Worm (Caenorhabditis elegans) whole organism, young adult: ENCODE data around the gene C05D2.8.

Source experiments
- C06A6.2 ChIP-seq: fragments of 200-800 bp; sonication (Bioruptor generic); conservative IDR thresholded peaks from 2 replicates; pipeline ENCODE4 v1.3.6; 2022; ENCODE audit warnings: missing genetic modification characterization, missing compliant biosample characterization
- F10E7.11 ChIP-seq: sonication (generic microtip); optimal IDR thresholded peaks from 2 replicates; lab custom pipeline; 2017; ENCODE audit warnings: mild to moderate bottlenecking, missing genetic modification characterization, moderate library complexity, missing compliant biosample characterization
- F22D6.2 ChIP-seq: sonication (generic microtip); optimal IDR thresholded peaks from 2 replicates; lab custom pipeline; 2016; ENCODE audit warnings: mild to moderate bottlenecking, missing genetic modification characterization, missing compliant biosample characterization
- F33H1.4 ChIP-seq: fragments of 200-800 bp; sonication (Bioruptor generic); IDR thresholded peaks from 2 replicates; pipeline ENCODE4 v1.3.6; 2022; ENCODE audit warnings: missing genetic modification reagents, missing genetic modification characterization, missing compliant biosample characterization
- F37B4.10 ChIP-seq: fragments of 200-800 bp; sonication (Bioruptor generic); IDR thresholded peaks from 2 replicates; pipeline ENCODE4 v1.3.6; 2022; ENCODE audit warnings: missing genetic modification characterization, missing compliant biosample characterization
- F57C9.4 ChIP-seq: sonication (generic microtip); optimal IDR thresholded peaks from 2 replicates; lab custom pipeline; 2017; ENCODE audit warnings: mild to moderate bottlenecking, missing genetic modification characterization, missing compliant biosample characterization
- K12H6.12 ChIP-seq: fragments of 200-800 bp; sonication (Bioruptor generic); optimal IDR thresholded peaks from 2 replicates; lab custom pipeline; 2018; ENCODE audit warnings: mild to moderate bottlenecking, missing genetic modification characterization, missing compliant biosample characterization
- T26A5.8 ChIP-seq: sonication (generic microtip); optimal IDR thresholded peaks from 2 replicates; lab custom pipeline; 2016; ENCODE audit warnings: missing genetic modification characterization, missing compliant biosample characterization
- Y53F4B.3 ChIP-seq: fragments of 200-800 bp; sonication (Bioruptor generic); IDR thresholded peaks from 2 replicates; pipeline ENCODE4 v1.3.6; 2022; ENCODE audit warnings: missing genetic modification reagents, missing genetic modification characterization, missing compliant biosample characterization
- Y53G8AR.9 ChIP-seq: fragments of 200-800 bp; sonication (Bioruptor generic); conservative IDR thresholded peaks from 2 replicates; pipeline ENCODE4 v1.3.6; 2022; ENCODE audit warnings: missing genetic modification reagents, missing genetic modification characterization, missing compliant biosample characterization
- Y56A3A.18 ChIP-seq: fragments of 200-800 bp; sonication (Bioruptor generic); IDR thresholded peaks from 2 replicates; pipeline ENCODE4 v1.3.6; 2022; ENCODE audit warnings: missing genetic modification reagents, missing genetic modification characterization, missing compliant biosample characterization
- ama-1 ChIP-seq, 3 experiments: fragments of 150-350 bp in 1 of 3; sonication (generic microtip) in 2 of 3; optimal IDR thresholded peaks; 2 replicates each; lab custom pipeline; 2014 to 2018; ENCODE audit warnings: missing biosample characterization in 2 of 3, missing genetic modification characterization in 2 of 3, missing genetic modification reagents in 2 of 3
- aptf-3 ChIP-seq: fragments of 200-800 bp; sonication (Bioruptor generic); IDR thresholded peaks from 2 replicates; pipeline ENCODE4 v1.3.6; 2022; ENCODE audit warnings: missing genetic modification characterization, missing compliant biosample characterization
- atf-7 ChIP-seq: sonication (generic microtip); optimal IDR thresholded peaks from 2 replicates; lab custom pipeline; 2017; ENCODE audit warnings: mild to moderate bottlenecking, missing genetic modification characterization, missing compliant biosample characterization
- attf-6 ChIP-seq: fragments of 200-800 bp; sonication (Bioruptor generic); IDR thresholded peaks from 2 replicates; pipeline ENCODE4 v1.3.6; 2022; ENCODE audit warnings: missing genetic modification reagents, missing genetic modification characterization, missing compliant biosample characterization
- bed-1 ChIP-seq: fragments of 200-800 bp; sonication (Bioruptor generic); IDR thresholded peaks from 2 replicates; pipeline ENCODE4 v1.3.6; 2022; ENCODE audit warnings: missing genetic modification reagents, missing genetic modification characterization, missing compliant biosample characterization
- bed-2 ChIP-seq: fragments of 200-800 bp; sonication (Bioruptor generic); IDR thresholded peaks from 2 replicates; pipeline ENCODE4 v1.3.6; 2022; ENCODE audit warnings: missing genetic modification reagents, missing genetic modification characterization, missing compliant biosample characterization
- ccch-3 ChIP-seq: fragments of 200-800 bp; sonication (Bioruptor generic); optimal IDR thresholded peaks from 2 replicates; lab custom pipeline; 2018; ENCODE audit warnings: mild to moderate bottlenecking, missing genetic modification characterization, missing compliant biosample characterization
- ceh-100 ChIP-seq: fragments of 200-800 bp; sonication (Bioruptor generic); IDR thresholded peaks from 2 replicates; pipeline ENCODE4 v1.3.6; 2022; ENCODE audit warnings: missing genetic modification reagents, missing genetic modification characterization, missing compliant biosample characterization
- ceh-27 ChIP-seq: fragments of 200-800 bp; sonication (Bioruptor generic); optimal IDR thresholded peaks from 2 replicates; lab custom pipeline; 2018; ENCODE audit warnings: mild to moderate bottlenecking, missing genetic modification characterization, moderate library complexity, missing compliant biosample characterization
- ceh-40 ChIP-seq: fragments of 200-800 bp; sonication (Bioruptor generic); IDR thresholded peaks from 2 replicates; pipeline ENCODE4 v1.3.6; 2022; ENCODE audit warnings: missing genetic modification characterization, missing compliant biosample characterization
- ceh-58 ChIP-seq: fragments of 200-800 bp; sonication (Bioruptor generic); IDR thresholded peaks from 2 replicates; pipeline ENCODE4 v1.3.6; 2022; ENCODE audit warnings: missing genetic modification characterization, missing compliant biosample characterization
- die-1 ChIP-seq: sonication (generic microtip); optimal IDR thresholded peaks from 2 replicates; lab custom pipeline; 2016; ENCODE audit warnings: missing genotype, mild to moderate bottlenecking, missing genetic modification characterization, missing compliant biosample characterization
- dpl-1 ChIP-seq: fragments of 150-350 bp; optimal IDR thresholded peaks from 2 replicates; lab custom pipeline; 2014; ENCODE audit warnings: missing biosample characterization, missing genetic modification reagents, missing genetic modification characterization
- efl-1 ChIP-seq: fragments of 150-350 bp; optimal IDR thresholded peaks from 2 replicates; lab custom pipeline; 2014; ENCODE audit warnings: missing biosample characterization, missing genetic modification reagents, missing genetic modification characterization
- egrh-3 ChIP-seq: fragments of 200-800 bp; sonication (Bioruptor generic); IDR thresholded peaks from 2 replicates; pipeline ENCODE4 v1.3.6; 2022; ENCODE audit warnings: missing genetic modification reagents, missing genetic modification characterization, missing compliant biosample characterization
- ekl-4 ChIP-seq: fragments of 200-800 bp; sonication (Bioruptor generic); IDR thresholded peaks from 2 replicates; pipeline ENCODE4 v1.3.6; 2022; ENCODE audit warnings: missing genetic modification reagents, missing genetic modification characterization, missing compliant biosample characterization
- ets-4 ChIP-seq: fragments of 200-800 bp; sonication (Bioruptor generic); optimal IDR thresholded peaks from 2 replicates; lab custom pipeline; 2018; ENCODE audit warnings: mild to moderate bottlenecking, missing genetic modification characterization, missing compliant biosample characterization
- hlh-12 ChIP-seq: sonication (generic microtip); optimal IDR thresholded peaks from 2 replicates; lab custom pipeline; 2016; ENCODE audit warnings: missing genetic modification characterization, missing compliant biosample characterization
- hmg-1.2 ChIP-seq: fragments of 200-800 bp; sonication (Bioruptor generic); IDR thresholded peaks from 2 replicates; pipeline ENCODE4 v1.3.6; 2022; ENCODE audit warnings: missing genetic modification reagents, missing genetic modification characterization, missing compliant biosample characterization
- hrde-1 ChIP-seq: sonication (generic microtip); optimal IDR thresholded peaks from 2 replicates; lab custom pipeline; 2016; ENCODE audit warnings: missing genetic modification characterization, mild to moderate bottlenecking, missing compliant biosample characterization, moderate library complexity, missing genotype, missing genetic modification reagents, borderline replicate concordance
- lir-1 ChIP-seq: fragments of 200-800 bp; sonication (Bioruptor generic); conservative IDR thresholded peaks from 2 replicates; pipeline ENCODE4 v1.3.6; 2022; ENCODE audit warnings: missing genetic modification reagents, missing genetic modification characterization, missing compliant biosample characterization
- madf-8 ChIP-seq: fragments of 200-800 bp; sonication (Bioruptor generic); conservative IDR thresholded peaks from 2 replicates; pipeline ENCODE4 v1.3.6; 2022; ENCODE audit warnings: missing genetic modification reagents, missing genetic modification characterization, missing compliant biosample characterization
- mes-4 ChIP-seq: sonication (generic microtip); optimal IDR thresholded peaks from 2 replicates; lab custom pipeline; 2016; ENCODE audit warnings: missing genotype, missing genetic modification characterization, missing compliant biosample characterization
- nhr-120 ChIP-seq: fragments of 200-800 bp; sonication (Bioruptor generic); IDR thresholded peaks from 2 replicates; pipeline ENCODE4 v1.3.6; 2022; ENCODE audit warnings: missing genetic modification characterization, missing compliant biosample characterization
- nhr-90 ChIP-seq: sonication (generic microtip); optimal IDR thresholded peaks from 2 replicates; lab custom pipeline; 2016; ENCODE audit warnings: missing genotype, mild to moderate bottlenecking, missing genetic modification characterization, missing compliant biosample characterization
- pbrm-1 ChIP-seq: fragments of 200-800 bp; sonication (Bioruptor generic); IDR thresholded peaks from 2 replicates; pipeline ENCODE4 v1.3.6; 2022; ENCODE audit warnings: missing genetic modification reagents, missing genetic modification characterization, missing compliant biosample characterization
- pha-4 ChIP-seq: fragments of 150-350 bp; sonication (generic microtip); optimal IDR thresholded peaks from 2 replicates; lab custom pipeline; 2014; ENCODE audit warnings: missing biosample characterization, missing genetic modification reagents, missing genetic modification characterization
- rcor-1 ChIP-seq: fragments of 200-800 bp; sonication (Bioruptor generic); IDR thresholded peaks from 2 replicates; pipeline ENCODE4 v1.3.6; 2022; ENCODE audit warnings: missing genetic modification reagents, missing genetic modification characterization, missing compliant biosample characterization
- rec-8 ChIP-seq, 2 experiments: sonication (generic microtip); optimal IDR thresholded peaks; 2 replicates each; lab custom pipeline; 2016; ENCODE audit warnings: mild to moderate bottlenecking in 2 of 2, missing genetic modification characterization in 2 of 2, missing genetic modification reagents in 2 of 2, missing genotype in 2 of 2, missing biosample characterization in 1 of 2, missing compliant biosample characterization in 1 of 2, moderate library complexity in 1 of 2
- somi-1 ChIP-seq: fragments of 200-800 bp; sonication (Bioruptor generic); optimal IDR thresholded peaks from 2 replicates; lab custom pipeline; 2018; ENCODE audit warnings: mild to moderate bottlenecking, missing genetic modification characterization, missing compliant biosample characterization
- sptf-2 ChIP-seq: fragments of 200-800 bp; sonication (Bioruptor generic); optimal IDR thresholded peaks from 2 replicates; lab custom pipeline; 2018; ENCODE audit warnings: mild to moderate bottlenecking, missing genetic modification characterization, missing compliant biosample characterization
- unc-130 ChIP-seq: sonication (generic microtip); optimal IDR thresholded peaks from 2 replicates; lab custom pipeline; 2016; ENCODE audit warnings: missing genetic modification reagents, missing genetic modification characterization, missing compliant biosample characterization
- xnd-1 ChIP-seq: sonication (generic microtip); optimal IDR thresholded peaks from 2 replicates; lab custom pipeline; 2016; ENCODE audit warnings: missing genotype, missing genetic modification reagents, missing genetic modification characterization, missing compliant biosample characterization
- zim-3 ChIP-seq: sonication (generic microtip); optimal IDR thresholded peaks from 2 replicates; lab custom pipeline; 2017; ENCODE audit warnings: mild to moderate bottlenecking, missing genetic modification characterization, moderate library complexity, missing compliant biosample characterization
- ztf-25 ChIP-seq: fragments of 200-800 bp; sonication (Bioruptor generic); IDR thresholded peaks from 2 replicates; pipeline ENCODE4 v1.3.6; 2022; ENCODE audit warnings: missing genetic modification reagents, missing genetic modification characterization, missing compliant biosample characterization
- ztf-26 ChIP-seq: sonication (generic microtip); optimal IDR thresholded peaks from 2 replicates; lab custom pipeline; 2017; ENCODE audit warnings: missing genetic modification characterization, missing compliant biosample characterization
- ztf-6 ChIP-seq: fragments of 200-800 bp; sonication (Bioruptor generic); IDR thresholded peaks from 2 replicates; pipeline ENCODE4 v1.3.6; 2022; ENCODE audit warnings: missing genetic modification reagents, missing genetic modification characterization, missing compliant biosample characterization

The C05D2.8 gene

ce11 chrIII:5601999-5602398, 8.1 kb downstream of the C05D2.8 start (continued):
- TF ChIP-seq egrh-3 (GFP tag; lab: Robert Waterston, UW) (0 out of 2 replicates have a peak, but pooled peaks have one; percentile 21), F10E7.11 (tag; lab: Kevin White, UChicago) (peak; percentile 81), somi-1 (GFP tag; lab: Kevin White, UChicago) (peak; percentile 76), dpl-1 (no peak), unc-130 (GFP tag; lab: Kevin White, UChicago) (peak; percentile 84), ztf-25 (GFP tag; lab: Robert Waterston, UW) (no peak; the same call in 1 of the 2 replicates), pha-4 (tag; lab: Kevin White, UChicago) (no peak), pbrm-1 (GFP tag; lab: Robert Waterston, UW) (peak; percentile 85), ceh-40 (GFP tag; lab: Robert Waterston, UW) (peak; percentile 87; the same call in 1 of the 2 replicates), ceh-27 (GFP tag; lab: Kevin White, UChicago) (peak; percentile 82), bed-1 (GFP tag; lab: Robert Waterston, UW) (0 out of 2 replicates have a peak, but pooled peaks have one; percentile 59), aptf-3 (GFP tag; lab: Robert Waterston, UW) (peak; percentile 64; the same call in 1 of the 2 replicates), T26A5.8 (tag; lab: Kevin White, UChicago) (peak; percentile 76), ccch-3 (GFP tag; lab: Kevin White, UChicago) (no peak), F22D6.2 (tag; lab: Kevin White, UChicago) (peak; percentile 64), nhr-90 (peak; percentile 92), F57C9.4 (tag; lab: Kevin White, UChicago) (peak; percentile 57), Y53G8AR.9 (GFP tag; lab: Robert Waterston, UW) (peak; percentile 68), rcor-1 (peak; percentile 81), zim-3 (tag; lab: Kevin White, UChicago) (peak; percentile 87), sptf-2 (GFP tag; lab: Kevin White, UChicago) (peak; percentile 82), atf-7 (tag; lab: Kevin White, UChicago) (peak; percentile 76), ama-1 (optimal IDR thresholded peaks at IDR 0.05; lab: Kevin White, UChicago) (no peak), ama-1 (GFP tag; optimal IDR thresholded peaks at IDR 0.05; lab: Kevin White, UChicago) (peak; percentile 26 to 83), Y53F4B.3 (GFP tag; lab: Robert Waterston, UW) (no peak), C06A6.2 (no peak), ztf-26 (tag; lab: Kevin White, UChicago) (peak; percentile 77), hmg-1.2 (GFP tag; lab: Robert Waterston, UW) (peak; percentile 70), attf-6 (GFP tag; lab: Robert Waterston, UW) (0 out of 2 replicates have a peak, but pooled peaks have one; percentile 72), ekl-4 (GFP tag; lab: Robert Waterston, UW) (peak; percentile 77; the same call in 1 of the 2 replicates), ets-4 (GFP tag; lab: Kevin White, UChicago) (peak; percentile 84), hlh-12 (tag; lab: Kevin White, UChicago) (no peak), mes-4 (tag; lab: Kevin White, UChicago) (peak; percentile 87), hrde-1 (tag; lab: Kevin White, UChicago) (peak; percentile 77), rec-8 (tag; optimal IDR thresholded peaks at IDR 0.05; lab: Kevin White, UChicago) (peak; percentile 77 to 91), lir-1 (GFP tag; lab: Robert Waterston, UW) (peak; percentile 74), efl-1 (no peak), ceh-58 (GFP tag; lab: Robert Waterston, UW) (no peak), bed-2 (GFP tag; lab: Robert Waterston, UW) (0 out of 2 replicates have a peak, but pooled peaks have one; percentile 46), ztf-6 (0 out of 2 replicates have a peak, but pooled peaks have one; percentile 31), xnd-1 (tag; lab: Kevin White, UChicago) (no peak), nhr-120 (GFP tag; lab: Robert Waterston, UW) (0 out of 2 replicates have a peak, but pooled peaks have one; percentile 87), ceh-100 (GFP tag; lab: Robert Waterston, UW) (peak; percentile 54; the same call in 1 of the 2 replicates), Y56A3A.18 (GFP tag; lab: Robert Waterston, UW) (peak; percentile 92), F33H1.4 (GFP tag; lab: Robert Waterston, UW) (peak; percentile 70), K12H6.12 (tag; lab: Kevin White, UChicago) (peak; percentile 56), F37B4.10 (GFP tag; lab: Robert Waterston, UW) (0 out of 2 replicates have a peak, but pooled peaks have one; percentile 71), die-1 (tag; lab: Kevin White, UChicago) (peak; percentile 88), madf-8 (GFP tag; lab: Robert Waterston, UW) (peak; percentile 19; the same call in 1 of the 2 replicates)
